Worm (Caenorhabditis elegans) whole organism, young adult: ENCODE data around the gene C01G6.2.

Experiments used
- lin-35 ChIP-seq, 3 experiments: fragments of 150-350 bp in 2 of 3; sonication (generic microtip) in 1 of 3; optimal IDR thresholded peaks; 2 replicates each; lab custom pipeline; 2014 to 2018; ENCODE audit warnings: missing biosample characterization in 3 of 3, missing genetic modification characterization in 3 of 3, missing genetic modification reagents in 3 of 3
- mcd-1 ChIP-seq: fragments of 200-800 bp; sonication (Bioruptor generic); IDR thresholded peaks from 2 replicates; pipeline ENCODE4 v1.3.6; 2022; ENCODE audit warnings: missing genetic modification reagents, missing genetic modification characterization, missing compliant biosample characterization
- unc-130 ChIP-seq: sonication (generic microtip); optimal IDR thresholded peaks from 2 replicates; lab custom pipeline; 2016; ENCODE audit warnings: missing genetic modification reagents, missing genetic modification characterization, missing compliant biosample characterization

DNA sequence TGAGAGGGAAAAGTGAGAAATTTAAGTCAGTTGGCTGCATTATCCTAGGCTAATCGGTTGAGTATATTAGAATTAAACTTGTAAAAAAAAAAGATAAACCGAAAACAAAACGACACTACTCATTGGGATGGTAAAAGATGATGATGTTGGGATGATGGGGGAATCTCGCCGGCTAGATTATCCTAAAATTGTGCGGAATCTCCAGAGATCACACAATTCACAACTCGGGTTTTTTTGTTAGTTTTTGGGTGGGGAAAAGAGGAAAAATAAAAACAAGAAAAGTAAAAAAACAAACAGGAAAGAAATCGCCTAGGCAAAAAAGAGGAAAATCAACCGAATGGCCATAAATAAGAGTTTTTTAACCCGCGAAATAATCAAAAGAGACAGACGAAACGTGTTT, 8.3 kb downstream of the C01G6.2 start:
- TF ChIP-seq unc-130 (GFP tag; lab: Kevin White, UChicago): no peak
- TF ChIP-seq lin-35 (GFP tag; optimal IDR thresholded peaks at IDR 0.05; lab: Kevin White, UChicago): no peak
- TF ChIP-seq mcd-1 (GFP tag; lab: Robert Waterston, UW): no peak
